Fruit fly (Drosophila melanogaster): ENCODE data around the gene nej.

- TF ChIP-seq CG8478 (optimal IDR thresholded peaks at IDR 0.05) (no peak), CTCF (optimal IDR thresholded peaks at IDR 0.05) (no peak)
Measured at dm6 chrX:9653242-9653641, 33.6 kb downstream of the nej start.
